Fruit fly (Drosophila melanogaster): ENCODE results near the gene Akap200.

Akap200 gene

DNA sequence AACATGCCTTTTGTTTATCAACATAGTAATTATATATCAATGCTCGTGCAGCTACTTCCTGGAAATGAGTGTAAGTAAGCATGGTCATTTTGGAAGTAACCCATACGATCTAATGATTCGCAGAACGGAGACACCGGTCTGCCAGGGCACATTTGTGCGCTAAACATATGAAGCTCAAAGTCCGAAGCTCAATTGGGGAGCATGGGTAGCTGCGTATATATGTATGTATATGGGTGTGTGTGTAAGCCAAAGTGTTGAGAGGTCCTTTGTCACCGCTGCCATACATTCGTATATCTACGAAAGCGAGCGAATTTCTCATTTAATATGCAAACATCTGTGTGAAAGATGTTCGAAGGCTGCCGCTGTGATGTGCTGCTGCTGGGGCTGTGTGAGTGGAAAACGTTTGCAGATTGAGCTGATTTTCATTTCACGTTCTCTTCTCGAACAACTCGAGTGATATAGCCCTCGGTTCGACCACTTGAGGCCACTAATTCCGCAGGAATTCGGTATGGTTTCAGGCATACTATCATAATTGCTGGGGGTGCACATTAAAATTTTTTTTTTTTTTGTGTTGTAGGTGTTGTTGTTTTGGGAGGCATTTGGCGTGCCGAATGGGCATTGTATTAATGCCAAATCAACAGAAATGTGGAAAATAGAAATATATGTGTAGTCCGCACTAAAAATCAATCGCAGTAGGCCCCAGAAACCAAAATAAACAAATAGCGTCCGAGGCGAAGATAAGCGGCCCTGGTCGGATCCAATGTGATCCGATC, 2.8 kb downstream of the Akap200 start:
- TF ChIP-seq dac (GFP tag; optimal IDR thresholded peaks at IDR 0.05) (no peak), eg (GFP tag; IDR thresholded peaks at IDR 0.05) (no peak), Hr4 (GFP tag; optimal IDR thresholded peaks at IDR 0.05) (no peak), CG10669 (GFP tag; optimal IDR thresholded peaks at IDR 0.05) (no peak), dsx (GFP tag; optimal IDR thresholded peaks at IDR 0.05; ENCODE audit: poor library complexity, severe bottlenecking) (no peak), CG8119 (GFP tag; IDR thresholded peaks at IDR 0.05) (0 out of 3 replicates have a peak, but pooled peaks have one; percentile 17), CG9139 (GFP tag; optimal IDR thresholded peaks at IDR 0.05) (peak; percentile 38), CG11294 (GFP tag; IDR thresholded peaks at IDR 0.05) (no peak), CG4318 (GFP tag; optimal IDR thresholded peaks at IDR 0.05) (no peak), spab (GFP tag; optimal IDR thresholded peaks at IDR 0.05) (peak; percentile 11), CG32006 (GFP tag; optimal IDR thresholded peaks at IDR 0.05) (no peak), CG16779 (tag; optimal IDR thresholded peaks at IDR 0.05) (no peak), Eip93F (GFP tag; optimal IDR thresholded peaks at IDR 0.05) (no peak), CG31627 (GFP tag; optimal IDR thresholded peaks at IDR 0.05) (no peak), CG6276 (GFP tag; optimal IDR thresholded peaks at IDR 0.05) (peak; percentile 22), CG8632 (GFP tag; optimal IDR thresholded peaks at IDR 0.05) (no peak), CG10631 (GFP tag; optimal IDR thresholded peaks at IDR 0.05) (no peak), CG6854 (GFP tag; optimal IDR thresholded peaks at IDR 0.05) (no peak), ss (GFP tag; optimal IDR thresholded peaks at IDR 0.05) (peak; percentile 36 to 49), Sox15 (GFP tag; optimal IDR thresholded peaks at IDR 0.05) (no peak), net (GFP tag; optimal IDR thresholded peaks at IDR 0.05) (no peak), acj6 (GFP tag; optimal IDR thresholded peaks at IDR 0.05) (no peak), CG15336 (GFP tag; IDR thresholded peaks at IDR 0.05) (no peak), topi (GFP tag; optimal IDR thresholded peaks at IDR 0.05) (no peak), Eip78C (GFP tag) (peak; percentile 61), CG6808 (GFP tag; optimal IDR thresholded peaks at IDR 0.05) (peak; percentile 32), pdm3 (GFP tag; optimal IDR thresholded peaks at IDR 0.05) (no peak), svp (GFP tag) (peak; percentile 57), CG34406 (GFP tag; optimal IDR thresholded peaks at IDR 0.05) (no peak), CG11902 (GFP tag; optimal IDR thresholded peaks at IDR 0.05) (no peak), Lpt (GFP tag; optimal IDR thresholded peaks at IDR 0.05) (no peak)

DNA sequence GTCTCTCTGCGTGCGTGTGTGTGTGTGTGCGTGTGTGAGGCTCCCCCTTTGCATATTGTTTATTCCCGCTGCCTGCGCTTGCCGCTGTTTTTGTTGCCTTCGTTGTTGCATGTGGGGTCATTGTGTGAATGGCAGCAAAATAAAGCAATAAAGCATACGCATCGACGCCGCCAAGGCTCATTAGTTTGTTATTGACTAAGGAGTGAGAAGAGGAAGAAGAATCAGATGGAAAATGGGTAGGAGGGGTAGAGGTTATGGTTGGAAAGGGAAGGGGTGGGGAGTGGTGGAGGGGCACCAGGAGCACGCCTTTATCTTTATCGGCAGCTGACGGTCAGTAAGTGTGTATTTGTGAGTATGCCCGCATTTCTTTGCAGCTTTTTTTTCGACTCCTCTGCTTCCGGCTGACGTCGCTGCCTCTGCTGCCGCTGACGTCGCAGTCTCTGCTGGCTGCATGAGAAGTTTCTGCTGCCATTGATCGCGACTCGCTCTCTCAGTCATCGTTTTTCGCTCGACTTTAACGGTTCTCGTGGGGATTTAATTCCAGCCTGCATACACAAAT, 4.0 kb downstream of the Akap200 start:
- TF ChIP-seq acj6 (GFP tag; optimal IDR thresholded peaks at IDR 0.05) (no peak), CG16779 (tag; optimal IDR thresholded peaks at IDR 0.05) (peak; percentile 34), CG1621 (tag; optimal IDR thresholded peaks at IDR 0.05) (peak; percentile 23), dac (GFP tag; optimal IDR thresholded peaks at IDR 0.05) (no peak), OdsH (GFP tag; optimal IDR thresholded peaks at IDR 0.05) (no peak), CG15336 (GFP tag; IDR thresholded peaks at IDR 0.05) (no peak), CG8632 (GFP tag; optimal IDR thresholded peaks at IDR 0.05) (no peak), pdm3 (GFP tag; optimal IDR thresholded peaks at IDR 0.05) (no peak), svp (GFP tag) (peak; percentile 96), Sox15 (GFP tag; optimal IDR thresholded peaks at IDR 0.05) (no peak), ss (GFP tag; optimal IDR thresholded peaks at IDR 0.05) (peak; percentile 75 to 77), CG3032 (tag; optimal IDR thresholded peaks at IDR 0.05) (peak; percentile 32), dsx (GFP tag; optimal IDR thresholded peaks at IDR 0.05; ENCODE audit: poor library complexity, severe bottlenecking) (peak; percentile 50), CG32006 (GFP tag; optimal IDR thresholded peaks at IDR 0.05) (no peak), Hr38 (GFP tag; optimal IDR thresholded peaks at IDR 0.05) (no peak), CG10669 (GFP tag; optimal IDR thresholded peaks at IDR 0.05) (no peak), CG6163 (GFP tag; IDR thresholded peaks at IDR 0.05) (peak; percentile 42; the same call in 1 of the 3 replicates), CG6808 (GFP tag; optimal IDR thresholded peaks at IDR 0.05) (peak; percentile 69), Ets21C (GFP tag; optimal IDR thresholded peaks at IDR 0.05) (no peak), topi (GFP tag; optimal IDR thresholded peaks at IDR 0.05) (no peak), CG9139 (GFP tag; optimal IDR thresholded peaks at IDR 0.05) (peak; percentile 8), Eip75B (GFP tag; optimal IDR thresholded peaks at IDR 0.05) (peak; percentile 10), vri (GFP tag; optimal IDR thresholded peaks at IDR 0.05) (peak; percentile 2), Hr39 (GFP tag; optimal IDR thresholded peaks at IDR 0.05) (no peak), Sox14 (GFP tag; optimal IDR thresholded peaks at IDR 0.05) (peak; percentile 18), CG11294 (GFP tag; IDR thresholded peaks at IDR 0.05) (no peak), CG31627 (GFP tag; optimal IDR thresholded peaks at IDR 0.05) (no peak), Eip78C (GFP tag) (peak; percentile 75), fkh (GFP tag; optimal IDR thresholded peaks at IDR 0.05) (no peak), CG6854 (GFP tag; optimal IDR thresholded peaks at IDR 0.05) (peak; percentile 56), CG7368 (GFP tag; optimal IDR thresholded peaks at IDR 0.05) (peak; percentile 43), achi (GFP tag; optimal IDR thresholded peaks at IDR 0.05) (peak; percentile 10), Ets96B (tag; optimal IDR thresholded peaks at IDR 0.05) (peak; percentile 28), fd85E (GFP tag; optimal IDR thresholded peaks at IDR 0.05) (no peak)

Measured in whole organism, prepupa.